Worm (Caenorhabditis elegans): ENCODE results near the gene mltn-7.

Gene mltn-7

DNA sequence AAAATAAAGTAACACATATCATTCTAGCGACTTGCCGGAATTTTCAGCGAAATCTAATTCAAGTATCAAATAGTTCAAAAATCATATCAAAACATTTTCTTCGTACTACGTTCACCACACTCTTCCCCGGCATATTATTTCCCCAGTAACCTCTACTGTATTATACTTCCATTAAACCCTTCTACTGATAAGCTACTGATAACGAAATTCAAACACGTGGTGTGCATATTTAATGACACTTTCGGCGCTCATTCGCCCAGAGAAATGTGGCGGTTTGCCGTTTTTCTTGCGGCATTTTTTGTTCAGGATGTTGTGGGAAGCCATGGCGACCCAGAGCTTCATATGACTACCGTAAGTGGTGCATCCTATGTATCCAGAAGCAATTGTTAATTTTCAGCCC lies 15.4 kb downstream of the mltn-7 start, which contains the start of gene lipl-5 (continued):
- TF ChIP-seq F10E7.11 (tag; optimal IDR thresholded peaks at IDR 0.05), result no peak
- TF ChIP-seq snpc-1.1 (tag; optimal IDR thresholded peaks at IDR 0.05; ENCODE audit: insufficient read depth), result no peak
- TF ChIP-seq let-526 (GFP tag; IDR thresholded peaks at IDR 0.05), result no peak
- TF ChIP-seq rpc-1 (optimal IDR thresholded peaks at IDR 0.05), result no peak
- TF ChIP-seq rpc-1 (tag; optimal IDR thresholded peaks at IDR 0.05), result no peak
- TF ChIP-seq ets-4 (GFP tag; optimal IDR thresholded peaks at IDR 0.05), result no peak
- no peak for TF ChIP-seq dox-1 (GFP tag; IDR thresholded peaks at IDR 0.05)
- TF ChIP-seq zfh-2 (GFP tag; conservative IDR thresholded peaks at IDR 0.05), result no peak
- no peak for TF ChIP-seq B0336.3 (GFP tag; IDR thresholded peaks at IDR 0.05)
- no peak for TF ChIP-seq snpc-4 (GFP tag; optimal IDR thresholded peaks at IDR 0.05)
- TF ChIP-seq snpc-4 (tag; optimal IDR thresholded peaks at IDR 0.05), result peak in 1 of 4 experiments; percentile 16
- TF ChIP-seq snpc-1.3 (tag; optimal IDR thresholded peaks at IDR 0.05; ENCODE audit: insufficient read depth), result no peak
- no peak for TF ChIP-seq let-607 (tag; optimal IDR thresholded peaks at IDR 0.05)
- no peak for TF ChIP-seq egl-18 (GFP tag; IDR thresholded peaks at IDR 0.05)
- TF ChIP-seq cebp-1 (GFP tag; IDR thresholded peaks at IDR 0.05), result no peak
- peak; percentile 26 for TF ChIP-seq cebp-1 (tag; optimal IDR thresholded peaks at IDR 0.05)

DNA sequence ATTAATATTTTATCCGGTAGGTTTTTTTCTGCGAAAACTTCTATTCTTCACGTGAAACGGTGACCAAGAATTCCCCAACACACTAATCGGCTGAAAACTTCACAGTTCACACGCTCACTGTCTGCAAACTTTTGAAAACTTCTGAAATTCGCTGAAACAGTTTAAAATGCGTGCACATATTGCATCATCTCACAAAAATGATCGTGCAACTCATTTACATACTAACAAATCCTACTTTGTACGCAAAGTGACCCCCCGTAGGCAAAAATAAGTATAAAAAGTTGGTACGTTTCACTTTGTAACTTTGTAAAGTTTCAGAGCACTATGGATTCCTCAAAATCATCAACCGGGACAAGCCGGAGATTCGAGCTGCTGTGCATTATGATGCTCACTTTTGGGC lies 18.3 kb downstream of the mltn-7 start, which contains the start of gene ZK6.6:
ZK6.6 (plus strand) TSS at position 301 of the 400 bp plus-strand sequence.
- TF ChIP-seq hlh-26 (GFP tag; conservative IDR thresholded peaks at IDR 0.05), result no peak
- no peak for TF ChIP-seq ccch-3 (GFP tag; optimal IDR thresholded peaks at IDR 0.05)
- TF ChIP-seq let-607 (tag; optimal IDR thresholded peaks at IDR 0.05), result no peak
- TF ChIP-seq ztf-18 (tag; optimal IDR thresholded peaks at IDR 0.05), result no peak
- TF ChIP-seq Y95B8A.8 (GFP tag; IDR thresholded peaks at IDR 0.05), result no peak
- TF ChIP-seq chd-7 (tag; optimal IDR thresholded peaks at IDR 0.05), result no peak
- TF ChIP-seq K11D2.4 (GFP tag; IDR thresholded peaks at IDR 0.05), result no peak
- TF ChIP-seq repo-1 (tag; optimal IDR thresholded peaks at IDR 0.05), result peak; percentile 13
- TF ChIP-seq bed-1 (GFP tag; IDR thresholded peaks at IDR 0.05), result no peak
- no peak for TF ChIP-seq egl-18 (GFP tag; IDR thresholded peaks at IDR 0.05)
- 0 out of 2 replicates have a peak, but pooled peaks have one; percentile 23 for TF ChIP-seq B0336.3 (GFP tag; IDR thresholded peaks at IDR 0.05)
- no peak for TF ChIP-seq mel-28 (tag; optimal IDR thresholded peaks at IDR 0.05; ENCODE audit: borderline replicate concordance)
- no peak for TF ChIP-seq xnd-1 (tag; optimal IDR thresholded peaks at IDR 0.05)
- TF ChIP-seq rpc-1 (optimal IDR thresholded peaks at IDR 0.05), result no peak
- no peak for TF ChIP-seq rpc-1 (tag; optimal IDR thresholded peaks at IDR 0.05)
- TF ChIP-seq nhr-80 (tag; optimal IDR thresholded peaks at IDR 0.05), result no peak
- no peak for TF ChIP-seq nfya-1 (tag; optimal IDR thresholded peaks at IDR 0.05; ENCODE audit: borderline replicate concordance, insufficient read depth)
- TF ChIP-seq nhr-90 (tag; optimal IDR thresholded peaks at IDR 0.05), result no peak

DNA sequence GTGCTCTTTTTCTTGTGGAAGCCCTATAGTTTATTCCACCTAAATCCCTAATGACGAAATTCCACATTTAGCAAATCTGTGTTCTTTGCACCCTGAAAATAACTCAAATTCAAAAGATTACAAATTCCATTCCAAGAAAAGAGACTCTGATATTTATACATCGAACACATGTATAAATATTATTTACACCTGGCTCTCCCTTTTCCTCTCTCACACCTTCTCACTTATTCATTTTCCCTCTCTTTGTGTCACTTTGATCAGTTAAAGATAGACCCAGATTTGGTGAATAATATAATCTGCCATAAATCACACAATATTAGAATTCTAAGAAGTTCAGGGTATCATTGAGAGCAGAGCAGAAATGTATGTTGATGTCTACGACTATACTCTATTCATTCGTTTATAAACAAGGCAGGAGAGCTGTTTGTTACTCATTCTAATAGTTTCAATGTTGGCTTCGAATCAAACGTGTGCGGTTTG lies 22.1 kb downstream of the mltn-7 start, which contains the start of gene nhr-254:
nhr-254 (plus strand) TSS at position 430 of the 480 bp plus-strand sequence.
- TF ChIP-seq atf-7 (tag; optimal IDR thresholded peaks at IDR 0.05) (no peak), T26A5.8 (tag; optimal IDR thresholded peaks at IDR 0.05) (no peak), nhr-90 (tag; optimal IDR thresholded peaks at IDR 0.05) (no peak), F10E7.11 (tag; optimal IDR thresholded peaks at IDR 0.05) (no peak), B0261.1 (tag; optimal IDR thresholded peaks at IDR 0.05) (no peak), mel-28 (tag; optimal IDR thresholded peaks at IDR 0.05; ENCODE audit: borderline replicate concordance) (no peak), ceh-91 (GFP tag; IDR thresholded peaks at IDR 0.05) (no peak), aptf-2 (GFP tag; conservative IDR thresholded peaks at IDR 0.05) (no peak), let-607 (tag; optimal IDR thresholded peaks at IDR 0.05) (no peak), ztf-22 (GFP tag; optimal IDR thresholded peaks at IDR 0.05) (no peak), nhr-179 (tag; optimal IDR thresholded peaks at IDR 0.05) (no peak), efl-1 (GFP tag; optimal IDR thresholded peaks at IDR 0.05) (no peak), Y53G8AR.9 (GFP tag; conservative IDR thresholded peaks at IDR 0.05) (no peak), repo-1 (tag; optimal IDR thresholded peaks at IDR 0.05) (no peak), K11D2.4 (GFP tag; IDR thresholded peaks at IDR 0.05) (no peak), lag-1 (GFP tag; IDR thresholded peaks at IDR 0.05) (no peak), lin-54 (GFP tag; optimal IDR thresholded peaks at IDR 0.05) (no peak), rcor-1 (GFP tag; IDR thresholded peaks at IDR 0.05) (no peak)
